Worm (Caenorhabditis elegans): ENCODE measurements around the gene F13E9.5.

The F13E9.5 gene

DNA sequence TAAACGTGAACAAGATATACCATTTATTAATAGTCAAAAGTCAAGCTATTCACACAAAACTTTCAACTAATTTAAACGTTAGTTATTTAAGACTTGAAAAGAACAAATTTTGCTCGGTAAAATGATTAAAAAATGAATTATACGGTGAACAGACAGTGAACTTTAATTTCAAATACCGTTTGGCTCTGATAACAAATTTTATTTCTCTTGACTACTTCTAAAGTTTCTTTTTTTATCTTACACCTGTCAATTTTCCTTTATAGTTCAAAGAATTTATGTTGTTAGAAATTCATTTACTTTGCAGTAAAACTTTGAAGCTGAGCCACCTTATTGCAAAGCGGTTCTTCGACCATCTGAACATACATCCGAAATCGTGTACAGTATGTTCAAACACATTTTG lies 31.2 kb upstream of the F13E9.5 start, which contains the start of gene ZK593.3:
TSS of gene ZK593.3 (plus strand) at position 301 of the 400 bp plus-strand sequence.
- TF ChIP-seq nhr-10 (tag; optimal IDR thresholded peaks at IDR 0.05) (no peak), fos-1 (tag; optimal IDR thresholded peaks at IDR 0.05) (no peak), nhr-12 (tag; optimal IDR thresholded peaks at IDR 0.05) (no peak)

DNA sequence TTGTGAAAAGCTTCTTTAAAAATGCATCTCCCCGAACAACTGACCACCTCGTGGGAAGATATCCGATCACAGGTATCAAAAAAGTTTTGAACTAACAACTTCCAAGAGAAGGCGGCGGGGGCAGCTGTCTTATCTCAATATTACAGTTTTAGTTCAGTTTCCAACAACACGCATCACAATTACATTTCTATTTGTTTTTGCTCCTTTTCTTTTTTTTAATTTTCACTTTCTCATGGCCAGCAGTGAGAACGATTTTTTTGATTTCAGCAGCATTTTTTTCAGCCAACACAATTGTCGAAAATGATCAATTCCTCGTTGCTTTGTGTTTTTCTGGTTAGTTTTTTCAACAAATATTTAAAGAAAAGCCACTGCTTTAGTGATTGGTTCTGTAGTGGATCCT lies 28.9 kb upstream of the F13E9.5 start, which contains the start of gene ZK593.2:
TSS of gene ZK593.2 (plus strand) at position 301 of the 400 bp plus-strand sequence.
- TF ChIP-seq alr-1 (tag; optimal IDR thresholded peaks at IDR 0.05) (no peak), ZK546.5 (tag; optimal IDR thresholded peaks at IDR 0.05) (no peak), ama-1 (optimal IDR thresholded peaks at IDR 0.05) (no peak), sem-4 (tag; optimal IDR thresholded peaks at IDR 0.05) (no peak), unc-62 (GFP tag; optimal IDR thresholded peaks at IDR 0.05) (no peak), nhr-77 (tag; optimal IDR thresholded peaks at IDR 0.05) (no peak), unc-55 (GFP tag; optimal IDR thresholded peaks at IDR 0.05) (no peak), crh-2 (tag; optimal IDR thresholded peaks at IDR 0.05) (no peak), aly-2 (tag; optimal IDR thresholded peaks at IDR 0.05) (no peak), ztf-4 (tag; optimal IDR thresholded peaks at IDR 0.05) (no peak), dmd-4 (tag; optimal IDR thresholded peaks at IDR 0.05) (no peak), Y55F3AM.14 (GFP tag; optimal IDR thresholded peaks at IDR 0.05) (no peak), nhr-11 (tag; optimal IDR thresholded peaks at IDR 0.05) (no peak), nhr-23 (tag; optimal IDR thresholded peaks at IDR 0.05) (no peak), nhr-6 (tag; optimal IDR thresholded peaks at IDR 0.05) (no peak), elt-3 (tag; optimal IDR thresholded peaks at IDR 0.05) (no peak), mdl-1 (tag; optimal IDR thresholded peaks at IDR 0.05) (no peak), mab-5 (tag; optimal IDR thresholded peaks at IDR 0.05) (no peak), ztf-11 (tag; optimal IDR thresholded peaks at IDR 0.05) (no peak)

DNA sequence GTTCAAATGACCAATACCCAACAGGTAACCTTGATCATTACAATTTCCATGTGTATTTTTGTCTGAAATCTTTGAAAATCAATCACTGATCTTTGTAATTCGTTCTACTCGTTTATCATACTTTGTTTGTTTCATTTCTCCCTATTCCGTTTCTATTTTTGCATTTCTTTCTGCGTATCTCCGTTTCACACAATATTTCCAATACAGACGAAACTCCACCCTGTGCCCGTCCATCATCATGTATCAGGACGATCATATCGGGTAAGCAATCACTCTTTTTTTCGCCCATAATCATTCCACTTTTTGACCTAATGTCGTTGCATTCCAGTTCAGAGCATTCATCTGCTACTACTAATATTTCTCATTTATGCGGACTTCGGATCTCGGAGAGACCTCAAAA lies 25.5 kb upstream of the F13E9.5 start, which contains the start of gene pyk-2:
TSS of gene pyk-2 (plus strand) at position 206 of the 400 bp plus-strand sequence.
- TF ChIP-seq sma-3 (GFP tag; optimal IDR thresholded peaks at IDR 0.05): peak; percentile 48
- peak; percentile 78 for TF ChIP-seq sma-9 (GFP tag; optimal IDR thresholded peaks at IDR 0.05)
- no peak for TF ChIP-seq sma-9 (tag; optimal IDR thresholded peaks at IDR 0.05)
- TF ChIP-seq aly-2 (tag; optimal IDR thresholded peaks at IDR 0.05): no peak
- TF ChIP-seq fos-1 (tag; optimal IDR thresholded peaks at IDR 0.05): peak; percentile 70
- no peak for TF ChIP-seq mdl-1 (tag; optimal IDR thresholded peaks at IDR 0.05)
- peak; percentile 45 for TF ChIP-seq nhr-129 (tag; optimal IDR thresholded peaks at IDR 0.05)
- TF ChIP-seq crh-2 (tag; optimal IDR thresholded peaks at IDR 0.05): peak; percentile 64

DNA sequence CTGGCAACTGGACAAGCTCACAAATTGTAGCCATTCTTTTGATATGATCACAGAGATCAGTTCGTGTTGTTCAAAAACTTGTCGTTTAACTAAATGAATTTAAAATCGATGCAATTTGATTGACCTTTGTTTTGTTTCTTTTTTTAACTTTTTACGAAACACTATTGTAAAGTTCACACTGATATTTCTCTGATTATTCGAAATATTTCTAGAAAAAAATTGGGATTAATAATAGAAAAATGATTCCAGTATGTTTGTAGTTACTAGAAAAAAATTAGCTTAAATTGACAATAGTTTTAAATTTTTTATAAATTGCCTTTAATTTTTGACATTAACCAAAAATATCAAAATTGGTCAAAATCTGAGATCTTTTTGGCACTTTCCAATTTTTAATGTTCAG lies 25.0 kb upstream of the F13E9.5 start, which contains the start of gene ZK596.2:
TSS of gene ZK596.2 (minus strand) at position 101 of the 400 bp plus-strand sequence.
- TF ChIP-seq egl-27 (tag; optimal IDR thresholded peaks at IDR 0.05) (no peak), ztf-11 (tag; optimal IDR thresholded peaks at IDR 0.05) (no peak), snpc-4 (tag; optimal IDR thresholded peaks at IDR 0.05) (no peak), blmp-1 (tag; optimal IDR thresholded peaks at IDR 0.05; ENCODE audit: insufficient read depth) (no peak), zag-1 (tag; optimal IDR thresholded peaks at IDR 0.05) (no peak), nhr-12 (tag; optimal IDR thresholded peaks at IDR 0.05) (no peak), nhr-129 (tag; optimal IDR thresholded peaks at IDR 0.05) (no peak), alr-1 (tag; optimal IDR thresholded peaks at IDR 0.05) (no peak), aly-2 (tag; optimal IDR thresholded peaks at IDR 0.05) (no peak), ztf-4 (tag; optimal IDR thresholded peaks at IDR 0.05) (no peak)

DNA sequence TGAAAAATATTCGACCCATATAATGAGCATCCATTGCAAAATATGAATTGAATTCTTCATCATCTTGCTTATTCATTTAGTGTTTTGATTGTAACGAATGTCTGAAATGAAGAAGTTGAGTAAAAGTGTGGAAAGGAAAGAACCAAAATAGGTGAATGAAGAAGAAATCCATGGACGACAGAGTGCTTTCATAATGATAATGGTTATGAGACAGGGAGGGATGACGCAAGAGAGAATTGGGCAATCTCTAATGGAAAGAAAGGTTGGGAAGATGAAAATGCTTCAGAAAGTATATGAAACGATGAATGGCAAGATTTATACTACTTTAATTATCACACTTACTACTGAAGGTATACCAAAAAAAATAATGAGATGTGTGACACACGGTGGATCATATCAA lies 20.1 kb upstream of the F13E9.5 start, which contains the start of gene ZK596.3:
TSS of gene ZK596.3 (minus strand) at position 101 of the 400 bp plus-strand sequence.
- TF ChIP-seq nhr-23 (tag; optimal IDR thresholded peaks at IDR 0.05): no peak
- no peak for TF ChIP-seq gmeb-1 (tag; optimal IDR thresholded peaks at IDR 0.05)
- TF ChIP-seq nhr-6 (tag; optimal IDR thresholded peaks at IDR 0.05): no peak
- TF ChIP-seq dmd-4 (tag; optimal IDR thresholded peaks at IDR 0.05): no peak
- TF ChIP-seq C34F6.9 (tag; optimal IDR thresholded peaks at IDR 0.05): no peak
- TF ChIP-seq mdl-1 (tag; optimal IDR thresholded peaks at IDR 0.05): no peak
- TF ChIP-seq egl-27 (tag; optimal IDR thresholded peaks at IDR 0.05): no peak
- TF ChIP-seq peb-1 (tag; optimal IDR thresholded peaks at IDR 0.05): no peak
- TF ChIP-seq alr-1 (tag; optimal IDR thresholded peaks at IDR 0.05): no peak
- no peak for TF ChIP-seq sma-9 (GFP tag; optimal IDR thresholded peaks at IDR 0.05)
- TF ChIP-seq sma-9 (tag; optimal IDR thresholded peaks at IDR 0.05): no peak
- no peak for TF ChIP-seq ceh-16 (tag; optimal IDR thresholded peaks at IDR 0.05)
- no peak for TF ChIP-seq unc-39 (tag; optimal IDR thresholded peaks at IDR 0.05)
- TF ChIP-seq ztf-4 (tag; optimal IDR thresholded peaks at IDR 0.05): no peak
